Worm (Caenorhabditis elegans) whole organism, L4/young adult: ENCODE measurements around the gene epg-5.

ENCODE experiments used
- W03F9.2 ChIP-seq: fragments of 150-350 bp; optimal IDR thresholded peaks from 2 replicates; lab custom pipeline; 2014; ENCODE audit warnings: missing biosample characterization, missing genetic modification characterization
- dao-5 ChIP-seq: sonication (generic microtip); optimal IDR thresholded peaks from 2 replicates; lab custom pipeline; 2016; ENCODE audit warnings: missing genotype, missing genetic modification characterization, moderate library complexity, missing compliant biosample characterization
- him-1 ChIP-seq: sonication (generic microtip); optimal IDR thresholded peaks from 2 replicates; lab custom pipeline; 2016; ENCODE audit warnings: missing genotype, missing genetic modification reagents, missing genetic modification characterization, missing compliant biosample characterization

epg-5 gene

DNA sequence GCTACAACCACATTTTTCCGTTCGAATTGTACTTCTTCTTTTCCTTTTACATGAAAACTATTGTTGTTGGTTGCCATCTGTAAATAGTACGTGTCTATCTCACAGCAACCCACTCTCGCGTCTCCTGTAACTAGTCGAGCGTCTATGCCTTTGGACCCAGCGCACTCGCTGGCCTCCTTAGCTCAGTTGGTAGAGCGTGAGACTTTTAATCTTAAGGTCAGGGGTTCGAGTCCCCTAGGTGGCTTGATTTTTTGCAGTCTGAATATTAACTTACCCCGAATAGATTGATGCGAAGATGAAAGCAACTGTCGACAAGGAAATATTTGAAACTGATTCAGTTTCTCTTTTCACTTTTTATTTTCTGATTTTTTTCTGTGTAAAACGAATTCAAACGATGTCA lies 44.1 kb downstream of the epg-5 start, which contains the start of gene mpz-3:
TSS of gene mpz-3 (minus strand) at position 320 of the 400 bp plus-strand sequence.
- no peak for TF ChIP-seq dao-5 (tag; lab: Kevin White, UChicago)
- TF ChIP-seq W03F9.2 (tag; lab: Kevin White, UChicago): no peak
- no peak for TF ChIP-seq him-1 (tag; lab: Kevin White, UChicago)

DNA sequence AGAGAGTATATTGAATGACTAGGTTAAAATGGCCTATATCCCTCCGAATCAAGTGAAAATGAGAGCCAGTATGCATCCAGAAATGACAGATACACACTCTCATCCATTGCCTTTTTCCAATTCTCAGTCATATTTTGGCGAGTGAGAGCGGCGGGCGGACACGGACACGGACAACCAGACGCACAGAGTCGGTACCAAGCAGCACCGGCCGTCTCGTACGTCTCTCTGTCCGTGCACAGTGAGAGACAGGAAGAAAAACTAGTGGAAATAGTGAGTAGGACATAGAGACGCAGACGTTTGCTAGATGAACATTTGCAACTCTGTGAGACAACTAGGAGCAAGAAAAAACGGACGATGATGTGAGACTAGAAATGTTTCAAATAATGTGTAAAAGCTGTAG lies 45.9 kb downstream of the epg-5 start:
- no peak for TF ChIP-seq him-1 (tag; lab: Kevin White, UChicago)
- TF ChIP-seq W03F9.2 (tag; lab: Kevin White, UChicago): no peak
- no peak for TF ChIP-seq dao-5 (tag; lab: Kevin White, UChicago)

DNA sequence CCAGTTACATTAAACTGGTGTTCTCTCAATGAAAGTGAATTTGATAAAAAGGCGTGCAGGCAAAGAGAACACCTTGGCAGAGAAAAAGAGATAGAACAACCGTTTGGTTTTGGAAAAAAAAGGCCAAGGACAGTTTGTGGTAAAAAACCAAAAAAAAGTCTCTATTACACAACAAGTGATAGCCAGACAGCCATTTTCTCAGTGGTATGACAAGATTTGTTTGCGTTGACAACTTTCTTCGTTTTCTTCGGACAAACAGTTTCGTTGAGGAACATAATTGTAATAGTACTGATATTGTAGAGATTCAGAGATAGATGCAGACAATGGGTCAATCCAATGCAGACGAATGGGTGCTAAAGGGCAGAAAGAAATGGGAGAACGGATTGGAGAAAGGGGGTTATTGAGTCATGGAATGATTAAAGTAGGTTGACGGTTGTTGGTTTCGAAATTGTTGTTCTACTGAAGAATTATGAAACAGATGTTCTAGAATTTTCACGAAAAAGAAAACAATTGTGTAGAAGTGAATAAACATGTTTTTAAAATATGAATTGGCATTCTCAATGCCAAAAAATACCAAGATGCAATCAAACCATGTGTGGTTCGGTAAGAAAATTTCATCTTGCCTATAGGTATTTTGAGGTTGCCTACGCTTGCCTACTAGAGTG lies 46.8 kb downstream of the epg-5 start:
- no peak for TF ChIP-seq dao-5 (tag; lab: Kevin White, UChicago)

DNA sequence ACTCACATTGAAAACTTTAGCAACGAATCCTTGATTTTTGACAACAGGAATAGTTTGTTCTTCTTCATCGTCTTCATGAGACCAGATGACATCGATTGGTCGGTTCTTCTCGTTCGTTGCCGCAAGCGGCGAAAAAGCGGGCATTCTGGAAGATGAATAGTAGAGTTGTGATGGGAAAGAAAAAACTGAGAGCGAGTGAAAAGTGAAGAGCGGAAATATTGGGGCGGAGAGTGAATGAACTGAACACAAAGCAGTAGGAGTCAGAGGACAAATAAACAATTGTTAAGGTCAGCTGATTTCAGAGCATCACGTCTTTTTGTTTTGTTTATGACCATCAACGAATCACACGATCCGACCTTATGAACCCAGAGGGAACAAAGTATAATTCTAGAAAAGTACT lies 47.9 kb downstream of the epg-5 start, which contains the start of gene F18C5.10:
TSS of gene F18C5.10 (minus strand) at position 145 of the 400 bp plus-strand sequence.
- no peak for TF ChIP-seq dao-5 (tag; lab: Kevin White, UChicago)
- TF ChIP-seq W03F9.2 (tag; lab: Kevin White, UChicago): no peak
- TF ChIP-seq him-1 (tag; lab: Kevin White, UChicago): no peak

DNA sequence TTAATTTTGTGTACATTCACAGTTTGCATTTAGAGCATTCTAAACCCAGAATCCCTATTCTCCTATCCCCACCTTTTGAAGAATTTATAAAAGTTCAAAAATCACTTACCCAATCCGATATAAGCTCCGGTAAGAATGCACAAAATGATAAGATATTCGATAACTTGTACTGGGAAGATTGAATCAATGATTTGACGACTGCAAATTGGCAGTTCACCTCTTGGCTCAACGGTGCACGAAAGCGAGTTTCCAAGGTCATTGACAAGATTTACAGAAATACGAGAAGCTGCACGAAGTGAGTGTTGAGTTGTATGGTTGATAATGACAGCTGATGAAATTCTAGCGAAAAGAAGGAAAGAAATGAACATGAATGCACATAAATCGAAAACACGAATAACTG lies 48.9 kb downstream of the epg-5 start:
- TF ChIP-seq him-1 (tag; lab: Kevin White, UChicago) (no peak), dao-5 (tag; lab: Kevin White, UChicago) (no peak), W03F9.2 (tag; lab: Kevin White, UChicago) (no peak)

DNA sequence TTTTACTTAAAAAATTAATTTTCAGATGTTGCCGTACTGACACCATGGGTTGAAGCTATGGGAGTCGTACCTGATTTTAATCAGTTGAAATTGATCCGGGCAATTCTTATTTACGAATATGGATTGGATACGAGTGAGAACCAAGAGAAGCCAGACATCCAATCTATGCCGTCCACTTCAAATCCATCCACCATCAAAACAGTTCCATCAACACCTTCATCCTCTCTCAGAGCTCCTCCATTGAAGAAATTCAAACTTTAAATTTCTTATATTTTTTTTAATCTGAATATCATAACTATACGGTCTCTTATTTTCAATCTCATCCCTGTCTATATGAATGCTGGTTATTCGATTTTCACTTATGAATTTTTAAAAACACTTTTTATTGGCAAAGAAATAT lies 50.3 kb downstream of the epg-5 start:
- TF ChIP-seq dao-5 (tag; lab: Kevin White, UChicago): no peak
- no peak for TF ChIP-seq him-1 (tag; lab: Kevin White, UChicago)
- no peak for TF ChIP-seq W03F9.2 (tag; lab: Kevin White, UChicago)

DNA sequence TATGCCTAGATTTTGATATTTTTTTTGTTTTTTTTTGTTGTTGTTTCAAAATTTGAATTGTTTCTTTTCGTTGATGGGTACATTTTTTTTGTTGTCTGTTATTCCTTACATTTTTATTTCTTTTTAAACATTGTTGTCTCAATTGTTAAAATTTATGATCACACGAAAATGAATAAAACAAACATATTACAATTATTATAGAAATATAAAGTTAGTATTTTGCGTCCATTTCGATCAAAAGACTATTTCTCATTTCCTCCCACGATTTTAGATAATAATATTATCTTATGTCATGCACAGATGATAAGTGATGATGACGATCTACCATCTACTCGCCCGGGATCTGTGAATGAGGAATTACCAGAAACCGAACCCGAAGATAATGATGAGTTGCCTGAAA lies 54.5 kb downstream of the epg-5 start, which contains the start of gene wrn-1:
TSS of gene wrn-1 (plus strand) at position 301 of the 400 bp plus-strand sequence.
- TF ChIP-seq dao-5 (tag; lab: Kevin White, UChicago) (no peak), W03F9.2 (tag; lab: Kevin White, UChicago) (no peak), him-1 (tag; lab: Kevin White, UChicago) (no peak)
